Fruit fly (Drosophila melanogaster) whole organism, adult: Measurements from ENCODE around the gene CG17931.

ENCODE experiments used
- CG11617 ChIP-seq: fragments of 200-800 bp; sonication (Bioruptor generic); optimal IDR thresholded peaks from 2 replicates; lab custom pipeline; 2017; ENCODE audit warnings: mild to moderate bottlenecking, missing biosample characterization, missing genetic modification reagents, missing genetic modification characterization
- CG12768 ChIP-seq: fragments of 200-800 bp; sonication (Bioruptor generic); optimal IDR thresholded peaks from 2 replicates; lab custom pipeline; 2017; ENCODE audit warnings: missing biosample characterization, missing genetic modification characterization, mild to moderate bottlenecking, moderate library complexity, missing genetic modification reagents
- CG14711 ChIP-seq: fragments of 200-800 bp; sonication (Bioruptor generic); optimal IDR thresholded peaks from 2 replicates; lab custom pipeline; 2018; ENCODE audit warnings: missing biosample characterization, mild to moderate bottlenecking, missing genetic modification characterization, moderate library complexity
- CG1620 ChIP-seq: fragments of 200-800 bp; sonication (Bioruptor generic); optimal IDR thresholded peaks from 2 replicates; lab custom pipeline; 2016; ENCODE audit warnings: missing biosample characterization, missing genetic modification characterization
- CG33017 ChIP-seq: fragments of 200-800 bp; sonication (Bioruptor generic); optimal IDR thresholded peaks from 2 replicates; lab custom pipeline; 2018; ENCODE audit warnings: missing biosample characterization, mild to moderate bottlenecking, missing genetic modification characterization, moderate library complexity
- CG5204 ChIP-seq: fragments of 200-800 bp; sonication (Bioruptor generic); optimal IDR thresholded peaks from 2 replicates; lab custom pipeline; 2016; ENCODE audit warnings: missing biosample characterization, missing genetic modification characterization
- CG7045 ChIP-seq: fragments of 200-800 bp; sonication (Bioruptor generic); optimal IDR thresholded peaks from 2 replicates; lab custom pipeline; 2017; ENCODE audit warnings: missing biosample characterization, mild to moderate bottlenecking, missing genetic modification characterization
- CG7101 ChIP-seq: fragments of 200-800 bp; sonication (Bioruptor generic); optimal IDR thresholded peaks from 2 replicates; lab custom pipeline; 2018; ENCODE audit warnings: missing biosample characterization, mild to moderate bottlenecking, missing genetic modification characterization, moderate library complexity
- Clk ChIP-seq: fragments of 200-800 bp; sonication (Bioruptor generic); optimal IDR thresholded peaks from 2 replicates; lab custom pipeline; 2017; ENCODE audit warnings: missing biosample characterization, missing genetic modification characterization
- Crg-1 ChIP-seq: fragments of 200-800 bp; sonication (Bioruptor generic); optimal IDR thresholded peaks from 2 replicates; lab custom pipeline; 2016; ENCODE audit warnings: missing biosample characterization, missing genetic modification characterization
- Hr96 ChIP-seq: fragments of 200-800 bp; sonication (Bioruptor generic); optimal IDR thresholded peaks from 2 replicates; lab custom pipeline; 2016; ENCODE audit warnings: missing biosample characterization, missing genetic modification characterization
- Mnt ChIP-seq: fragments of 200-800 bp; sonication (Bioruptor generic); optimal IDR thresholded peaks from 2 replicates; lab custom pipeline; 2016; ENCODE audit warnings: missing biosample characterization, mild to moderate bottlenecking, missing genetic modification characterization
- bab1 ChIP-seq: fragments of 200-800 bp; sonication (Bioruptor generic); optimal IDR thresholded peaks from 3 replicates; lab custom pipeline; 2019; ENCODE audit warnings: missing biosample characterization, mild to moderate bottlenecking, missing genetic modification characterization, moderate library complexity
- cic ChIP-seq: fragments of 200-800 bp; sonication (Bioruptor generic); optimal IDR thresholded peaks from 2 replicates; lab custom pipeline; 2017; ENCODE audit warnings: missing biosample characterization, mild to moderate bottlenecking, missing genetic modification characterization, moderate library complexity
- cnc ChIP-seq, 2 experiments: fragments of >200 bp; optimal IDR thresholded peaks; 2 replicates each; lab custom pipeline; 2017
- kay ChIP-seq: fragments of 200-800 bp; sonication (Bioruptor generic); peaks from one replicate; lab custom pipeline; 2016; ENCODE audit warnings: missing biosample characterization, missing genetic modification characterization, borderline replicate concordance
- ovo ChIP-seq: fragments of 200-800 bp; sonication (Bioruptor generic); optimal IDR thresholded peaks from 2 replicates; lab custom pipeline; 2016; ENCODE audit warnings: missing biosample characterization, missing genetic modification characterization
- pad ChIP-seq: fragments of 200-800 bp; sonication (Bioruptor generic); optimal IDR thresholded peaks from 3 replicates; lab custom pipeline; 2017; ENCODE audit warnings: missing biosample characterization, missing genetic modification characterization, mild to moderate bottlenecking, moderate library complexity, missing genetic modification reagents
- tj ChIP-seq: fragments of 200-800 bp; sonication (Bioruptor generic); optimal IDR thresholded peaks from 3 replicates; lab custom pipeline; 2017; ENCODE audit warnings: missing biosample characterization, mild to moderate bottlenecking, missing genetic modification characterization, moderate library complexity
- toe ChIP-seq: fragments of 200-800 bp; sonication (Bioruptor generic); optimal IDR thresholded peaks from 2 replicates; lab custom pipeline; 2016; ENCODE audit warnings: missing biosample characterization, missing genetic modification characterization

CG17931 gene

DNA sequence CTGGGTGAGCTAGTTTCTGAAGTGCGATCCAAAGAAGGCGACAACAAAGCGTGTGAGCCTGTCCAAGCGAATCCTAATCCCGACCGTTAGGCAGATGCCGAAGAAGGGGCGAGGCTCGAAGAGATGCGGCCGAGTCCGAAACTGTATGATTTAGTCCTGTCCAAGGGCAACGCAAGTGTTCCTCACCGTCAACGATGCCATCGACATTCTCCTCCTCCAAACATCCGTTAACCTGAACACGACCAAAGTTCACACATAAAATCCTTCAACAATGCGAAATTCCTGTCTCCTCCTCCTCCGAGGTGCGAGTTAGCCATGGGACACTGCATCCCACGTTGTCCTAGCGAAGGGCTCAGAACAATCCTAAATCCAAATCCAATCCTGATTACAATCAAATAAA is 19.8 kb downstream of the CG17931 start, which contains the start of gene Sulf1:
Gene Sulf1, minus strand, starts transcription at position 101 of the 400 bp plus-strand sequence.
- no peak for TF ChIP-seq cic (GFP tag; lab: Kevin White, UChicago)
- TF ChIP-seq bab1 (GFP tag; lab: Kevin White, UChicago) = no peak
- no peak for TF ChIP-seq tj (GFP tag; lab: Kevin White, UChicago)
- no peak for TF ChIP-seq CG7045 (GFP tag; lab: Kevin White, UChicago)
- no peak for TF ChIP-seq CG5204 (GFP tag; lab: Kevin White, UChicago)
- no peak for TF ChIP-seq CG33017 (tag; lab: Kevin White, UChicago)
- TF ChIP-seq ovo (GFP tag; lab: Kevin White, UChicago) = no peak

DNA sequence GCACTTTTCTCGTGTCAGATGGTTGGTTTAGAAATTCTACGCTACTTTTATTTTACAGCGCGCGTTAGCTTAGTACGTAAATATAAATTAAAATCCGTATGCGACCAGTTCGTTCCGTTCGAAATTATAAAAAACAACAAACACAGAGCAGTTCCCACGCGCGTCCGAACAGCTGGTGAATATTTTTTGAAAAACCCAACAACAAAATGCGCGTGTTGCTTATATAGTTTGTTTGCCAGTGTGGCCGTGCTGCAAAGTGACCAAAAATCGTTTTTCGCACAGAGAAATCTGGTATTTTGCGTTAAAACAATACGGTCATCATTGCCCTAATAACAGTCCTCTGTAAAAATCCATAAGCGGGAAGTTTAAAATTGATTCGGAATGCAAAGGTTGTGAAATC is 20.9 kb downstream of the CG17931 start:
- TF ChIP-seq CG1620 (no peak), tj (GFP tag; lab: Kevin White, UChicago) (no peak), toe (GFP tag; lab: Kevin White, UChicago) (no peak), CG33017 (tag; lab: Kevin White, UChicago) (peak; percentile 3), Mnt (GFP tag; lab: Kevin White, UChicago) (peak; percentile 65), CG7101 (tag; lab: Kevin White, UChicago) (no peak), cic (GFP tag; lab: Kevin White, UChicago) (peak; percentile 37), pad (peak; percentile 15), bab1 (GFP tag; lab: Kevin White, UChicago) (peak; percentile 60)

DNA sequence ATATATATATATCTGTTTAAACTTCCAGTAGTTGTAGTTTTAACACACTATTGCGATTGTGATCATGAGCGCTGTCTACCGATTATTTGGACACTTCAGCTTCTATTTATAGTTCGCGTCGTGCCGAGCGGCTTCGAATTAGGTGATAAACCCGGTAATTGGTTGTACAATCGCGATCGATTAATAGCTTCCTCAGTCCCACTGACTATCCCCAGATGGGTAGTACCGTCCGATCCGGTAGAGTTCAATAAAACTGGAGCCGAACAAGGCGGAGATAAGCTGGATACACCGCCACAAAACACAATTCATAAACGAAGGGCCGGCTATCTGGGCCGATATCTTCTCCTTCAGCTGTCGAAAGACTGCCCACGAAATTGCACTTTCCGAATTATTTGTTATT is 21.4 kb downstream of the CG17931 start:
- TF ChIP-seq kay = no peak
- TF ChIP-seq Hr96 = no peak
- no peak for TF ChIP-seq pad
- no peak for TF ChIP-seq cic (GFP tag; lab: Kevin White, UChicago)
- no peak for TF ChIP-seq Clk (GFP tag; lab: Kevin White, UChicago)
- no peak for TF ChIP-seq CG7045 (GFP tag; lab: Kevin White, UChicago)
- TF ChIP-seq Mnt (GFP tag; lab: Kevin White, UChicago) = no peak
- TF ChIP-seq CG1620 = no peak
- no peak for TF ChIP-seq bab1 (GFP tag; lab: Kevin White, UChicago)
- TF ChIP-seq CG11617 (GFP tag; lab: Kevin White, UChicago) = no peak
- TF ChIP-seq ovo (GFP tag; lab: Kevin White, UChicago) = no peak
- no peak for TF ChIP-seq tj (GFP tag; lab: Kevin White, UChicago)

DNA sequence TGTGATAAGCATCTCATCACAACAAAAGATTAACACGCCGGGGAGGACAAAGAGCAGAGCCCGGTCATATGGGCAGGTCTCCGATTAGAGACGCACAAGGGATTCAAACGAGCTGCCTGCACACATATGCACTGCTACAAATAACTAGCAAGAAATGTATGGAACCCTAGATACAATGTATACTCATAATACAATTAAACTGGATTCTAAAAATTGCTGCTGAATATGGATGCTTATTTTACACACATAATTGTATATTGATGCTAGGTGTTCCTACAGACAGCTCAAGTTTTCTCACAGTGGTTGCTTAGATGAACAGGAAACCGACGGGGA is 22.2 kb downstream of the CG17931 start:
- TF ChIP-seq CG7101 (tag; lab: Kevin White, UChicago) = no peak
- no peak for TF ChIP-seq kay
- TF ChIP-seq pad = no peak
- no peak for TF ChIP-seq CG33017 (tag; lab: Kevin White, UChicago)
- TF ChIP-seq CG14711 (tag; lab: Kevin White, UChicago) = no peak
- no peak for TF ChIP-seq Mnt (GFP tag; lab: Kevin White, UChicago)
- no peak for TF ChIP-seq CG1620
- no peak for TF ChIP-seq cic (GFP tag; lab: Kevin White, UChicago)
- no peak for TF ChIP-seq tj (GFP tag; lab: Kevin White, UChicago)
- TF ChIP-seq Crg-1 (GFP tag; lab: Kevin White, UChicago) = no peak
- no peak for TF ChIP-seq Clk (GFP tag; lab: Kevin White, UChicago)
- no peak for TF ChIP-seq Hr96
- no peak for TF ChIP-seq CG7045 (GFP tag; lab: Kevin White, UChicago)
- no peak for TF ChIP-seq CG11617 (GFP tag; lab: Kevin White, UChicago)
- no peak for TF ChIP-seq CG5204 (GFP tag; lab: Kevin White, UChicago)
- TF ChIP-seq ovo (GFP tag; lab: Kevin White, UChicago) = no peak
- TF ChIP-seq cnc (optimal IDR thresholded peaks at IDR 0.05; lab: Kevin White, UChicago) = no peak

DNA sequence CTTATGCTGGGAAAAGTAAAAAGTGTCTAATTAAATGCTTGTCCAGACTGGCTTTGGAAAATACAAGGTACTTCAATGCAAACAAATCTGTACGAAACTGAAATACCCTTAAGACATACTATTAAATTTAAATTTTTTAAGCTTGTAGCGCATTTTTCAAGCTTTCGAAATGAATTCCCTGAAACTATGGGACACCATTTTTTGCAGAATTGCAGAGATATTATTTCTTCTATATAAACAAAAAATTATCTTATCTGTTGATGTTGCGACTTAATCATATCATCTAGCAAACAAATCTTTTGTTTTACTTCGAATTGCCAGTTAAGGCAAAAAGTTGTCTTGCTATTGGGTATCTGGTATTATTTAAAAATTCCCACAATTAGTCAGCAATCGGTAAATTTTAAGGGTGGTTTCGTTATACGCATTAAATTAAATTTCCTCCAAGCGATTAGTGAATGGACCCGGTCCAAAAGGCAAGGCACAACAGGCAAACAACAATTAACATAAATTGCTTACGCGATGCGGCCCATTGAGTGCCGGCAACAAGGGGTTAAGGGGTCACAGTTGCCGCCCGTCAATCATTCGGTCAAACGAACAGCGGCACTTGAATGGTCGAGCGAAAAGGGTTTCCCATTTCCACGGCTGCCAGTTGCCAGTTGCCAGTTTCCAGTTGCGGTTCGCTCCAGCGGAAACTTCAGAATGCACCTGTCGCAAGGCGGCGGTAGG is 22.8 kb downstream of the CG17931 start:
- TF ChIP-seq CG5204 (GFP tag; lab: Kevin White, UChicago) = no peak
- peak; percentile 10 for TF ChIP-seq CG33017 (tag; lab: Kevin White, UChicago)
- peak; percentile 28 for TF ChIP-seq tj (GFP tag; lab: Kevin White, UChicago)
- peak; percentile 24 for TF ChIP-seq CG12768 (GFP tag; lab: Kevin White, UChicago)
- no peak for TF ChIP-seq Clk (GFP tag; lab: Kevin White, UChicago)
- TF ChIP-seq kay = peak; percentile 86

DNA sequence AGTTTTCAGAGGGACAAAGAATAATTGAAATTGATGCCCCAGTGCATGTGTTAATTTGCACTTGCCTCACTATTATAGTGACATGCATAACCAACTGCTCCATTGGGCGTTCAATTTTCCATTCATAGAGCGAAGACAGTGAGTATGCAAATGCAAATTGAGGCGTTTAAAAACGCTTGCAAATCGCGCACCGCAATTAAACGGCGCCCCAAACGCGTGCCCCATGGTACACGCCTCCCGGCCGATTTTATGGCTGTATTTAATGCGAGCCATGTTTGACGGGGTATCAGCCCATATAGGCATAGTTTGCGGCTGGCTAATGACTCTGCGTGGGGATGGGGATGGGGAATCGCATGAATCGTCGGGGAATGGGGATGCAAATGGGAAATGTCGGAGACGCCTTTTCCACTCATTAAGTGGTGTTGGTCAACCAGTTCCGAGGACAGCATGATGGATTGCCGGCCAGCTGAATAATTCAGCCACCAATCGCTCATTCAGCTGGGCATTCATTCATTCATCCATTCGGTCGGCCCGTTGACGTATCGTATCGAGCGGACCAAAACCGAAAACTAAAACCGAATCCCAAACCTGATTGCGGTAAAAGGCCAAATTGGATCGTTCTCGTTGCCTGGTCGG is 23.7 kb downstream of the CG17931 start:
- TF ChIP-seq CG1620 (no peak), CG12768 (GFP tag; lab: Kevin White, UChicago) (no peak), pad (no peak), cnc (optimal IDR thresholded peaks at IDR 0.05; lab: Kevin White, UChicago) (no peak), Hr96 (no peak), toe (GFP tag; lab: Kevin White, UChicago) (no peak), CG5204 (GFP tag; lab: Kevin White, UChicago) (no peak), kay (no peak), CG11617 (GFP tag; lab: Kevin White, UChicago) (no peak), CG7045 (GFP tag; lab: Kevin White, UChicago) (no peak), CG33017 (tag; lab: Kevin White, UChicago) (no peak)
